Worm (Caenorhabditis elegans): Measurements from ENCODE around the gene lyst-1.

The lyst-1 gene

DNA sequence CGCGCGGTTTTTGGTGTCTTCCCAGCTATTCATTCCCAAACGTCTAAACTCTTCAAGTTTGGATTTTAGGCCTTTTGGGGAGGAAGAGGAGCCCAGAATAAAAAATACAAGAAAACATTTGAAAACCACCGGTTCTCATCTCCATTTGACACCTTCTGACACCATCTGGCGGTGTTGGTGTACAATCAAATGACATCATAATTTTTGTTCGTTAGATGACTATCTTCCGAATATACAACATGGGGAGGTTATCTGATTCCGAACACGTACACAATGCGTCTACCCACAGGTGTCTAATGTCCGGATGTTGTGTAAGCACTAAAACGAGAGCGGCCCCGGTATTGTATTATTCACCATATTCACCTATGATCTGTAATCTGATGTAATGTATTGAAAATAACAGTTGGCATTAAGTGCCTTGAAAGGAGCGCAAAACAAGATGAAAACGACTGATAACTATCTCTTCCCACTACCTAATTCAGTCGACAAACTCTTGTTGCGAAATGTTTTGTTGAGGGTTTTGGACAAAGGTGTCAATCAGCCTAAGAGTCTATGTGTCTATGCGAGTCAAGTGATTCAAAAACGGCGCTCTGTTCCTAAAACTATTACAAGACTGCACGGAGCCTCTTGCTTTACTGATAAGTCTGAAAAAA lies 31.7 kb upstream of the lyst-1 start:
- TF ChIP-seq ceh-39 (tag; optimal IDR thresholded peaks at IDR 0.05) (no peak), nhr-2 (tag; optimal IDR thresholded peaks at IDR 0.05) (peak; percentile 28), pha-4 (tag; optimal IDR thresholded peaks at IDR 0.05) (no peak), lin-32 (GFP tag; optimal IDR thresholded peaks at IDR 0.05) (peak; percentile 59), elt-1 (tag; optimal IDR thresholded peaks at IDR 0.05; ENCODE audit: borderline replicate concordance, insufficient read depth) (peak; percentile 92), unc-62 (GFP tag; optimal IDR thresholded peaks at IDR 0.05) (peak; percentile 18)

ce11 chrX:12171631-12172348 lies 30.8 kb upstream of the lyst-1 start, which contains the start of gene F57G12.1:
TSS of gene F57G12.1 (minus strand) at chrX:12171681.
- TF ChIP-seq sem-2 (GFP tag; optimal IDR thresholded peaks at IDR 0.05) (no peak), nhr-2 (tag; optimal IDR thresholded peaks at IDR 0.05) (peak; percentile 76), lsy-2 (tag; optimal IDR thresholded peaks at IDR 0.05) (peak; percentile 58), elt-1 (tag; optimal IDR thresholded peaks at IDR 0.05; ENCODE audit: borderline replicate concordance, insufficient read depth) (peak; percentile 32), snpc-4 (tag; optimal IDR thresholded peaks at IDR 0.05) (no peak), pha-4 (tag; optimal IDR thresholded peaks at IDR 0.05) (peak; percentile 90), mls-2 (tag; optimal IDR thresholded peaks at IDR 0.05) (peak; percentile 75), ztf-11 (tag; optimal IDR thresholded peaks at IDR 0.05) (peak; percentile 85), hlh-1 (tag; optimal IDR thresholded peaks at IDR 0.05) (peak; percentile 75), flh-1 (GFP tag; optimal IDR thresholded peaks at IDR 0.05) (no peak), lin-32 (GFP tag; optimal IDR thresholded peaks at IDR 0.05) (no peak), ces-1 (GFP tag; optimal IDR thresholded peaks at IDR 0.05) (peak; percentile 54), cnd-1 (tag; optimal IDR thresholded peaks at IDR 0.05) (peak; percentile 42), sptf-1 (tag; optimal IDR thresholded peaks at IDR 0.05) (peak; percentile 66), unc-120 (tag; optimal IDR thresholded peaks at IDR 0.05; ENCODE audit: poor library complexity, severe bottlenecking) (peak; percentile 94), zip-8 (tag; optimal IDR thresholded peaks at IDR 0.05) (peak; percentile 52), lin-13 (tag; optimal IDR thresholded peaks at IDR 0.05) (peak; percentile 78), unc-62 (GFP tag; optimal IDR thresholded peaks at IDR 0.05) (peak; percentile 69), nhr-76 (tag; optimal IDR thresholded peaks at IDR 0.05) (no peak), ham-2 (GFP tag; optimal IDR thresholded peaks at IDR 0.05) (peak; percentile 87), mep-1 (tag; optimal IDR thresholded peaks at IDR 0.05) (peak; percentile 81), ceh-83 (GFP tag; optimal IDR thresholded peaks at IDR 0.05) (peak; percentile 80), M03D4.4 (tag; optimal IDR thresholded peaks at IDR 0.05) (peak; percentile 53), nhr-28 (tag; optimal IDR thresholded peaks at IDR 0.05) (no peak), bed-3 (GFP tag; optimal IDR thresholded peaks at IDR 0.05) (no peak), mab-5 (tag; optimal IDR thresholded peaks at IDR 0.05) (no peak), ceh-39 (tag; optimal IDR thresholded peaks at IDR 0.05) (peak; percentile 33), tbx-8 (GFP tag; optimal IDR thresholded peaks at IDR 0.05) (no peak), nhr-237 (tag; optimal IDR thresholded peaks at IDR 0.05) (peak; percentile 66), elt-3 (tag; optimal IDR thresholded peaks at IDR 0.05) (peak; percentile 18), drap-1 (GFP tag; optimal IDR thresholded peaks at IDR 0.05) (peak; percentile 55), nhr-12 (tag; optimal IDR thresholded peaks at IDR 0.05) (no peak)

DNA sequence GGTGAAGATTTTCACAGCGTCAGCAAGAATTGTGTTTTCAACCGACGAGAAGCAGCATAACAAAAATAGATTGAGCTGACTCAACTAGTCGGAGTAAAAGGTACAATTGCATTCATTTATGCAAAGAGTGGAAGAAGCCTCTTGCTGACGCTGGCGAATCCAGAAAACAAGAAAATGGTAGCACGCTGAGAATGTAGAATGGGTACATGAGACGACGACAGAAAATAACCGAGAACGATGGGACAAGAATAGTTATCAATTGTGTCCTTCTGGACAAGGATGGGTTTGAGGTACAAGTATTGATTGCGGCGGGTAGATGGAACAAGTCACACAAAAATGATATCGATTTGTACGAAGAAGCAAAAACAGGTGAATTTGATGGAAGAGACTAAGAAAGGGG lies 28.4 kb upstream of the lyst-1 start:
- TF ChIP-seq flh-1 (GFP tag; optimal IDR thresholded peaks at IDR 0.05) (no peak), mls-2 (tag; optimal IDR thresholded peaks at IDR 0.05) (no peak), nhr-2 (tag; optimal IDR thresholded peaks at IDR 0.05) (no peak), drap-1 (GFP tag; optimal IDR thresholded peaks at IDR 0.05) (no peak), ceh-83 (GFP tag; optimal IDR thresholded peaks at IDR 0.05) (peak; percentile 50), sem-2 (GFP tag; optimal IDR thresholded peaks at IDR 0.05) (no peak), lsy-2 (tag; optimal IDR thresholded peaks at IDR 0.05) (no peak)

ce11 chrX:12168765-12169164 lies 27.8 kb upstream of the lyst-1 start:
- TF ChIP-seq nhr-76 (tag; optimal IDR thresholded peaks at IDR 0.05) (no peak), nhr-28 (tag; optimal IDR thresholded peaks at IDR 0.05) (no peak), sem-2 (GFP tag; optimal IDR thresholded peaks at IDR 0.05) (no peak), lin-13 (tag; optimal IDR thresholded peaks at IDR 0.05) (no peak), ces-1 (GFP tag; optimal IDR thresholded peaks at IDR 0.05) (peak; percentile 69)

Measured in whole organism, mixed stage, embryonic.